Worm (Caenorhabditis elegans): Measurements from ENCODE around the gene R04A9.7.

R04A9.7 gene

ce11 chrX:381029-381428, 13.7 kb downstream of the R04A9.7 start (continued):
- TF ChIP-seq D1046.2 (GFP tag; IDR thresholded peaks at IDR 0.05) (no peak), skn-1 (tag; optimal IDR thresholded peaks at IDR 0.05) (no peak), hlh-11 (tag; optimal IDR thresholded peaks at IDR 0.05) (peak; percentile 22), F37D6.2 (tag; optimal IDR thresholded peaks at IDR 0.05) (no peak), dmd-8 (GFP tag; IDR thresholded peaks at IDR 0.05) (no peak), lin-1 (GFP tag; IDR thresholded peaks at IDR 0.05) (no peak), jun-1 (tag; optimal IDR thresholded peaks at IDR 0.05) (no peak), unc-130 (GFP tag; optimal IDR thresholded peaks at IDR 0.05) (no peak), mdt-29 (GFP tag; IDR thresholded peaks at IDR 0.05) (no peak), hmg-1.1 (GFP tag; IDR thresholded peaks at IDR 0.05) (peak; percentile 62), nhr-28 (tag; optimal IDR thresholded peaks at IDR 0.05) (peak; percentile 13), ama-1 (optimal IDR thresholded peaks at IDR 0.05) (no peak), mdl-1 (tag; optimal IDR thresholded peaks at IDR 0.05) (no peak), madf-5 (GFP tag; IDR thresholded peaks at IDR 0.05) (no peak), R02D3.7 (tag; optimal IDR thresholded peaks at IDR 0.05) (no peak), ceh-20 (GFP tag; IDR thresholded peaks at IDR 0.05) (no peak)

- no peak for TF ChIP-seq mxl-3 (GFP tag; optimal IDR thresholded peaks at IDR 0.05)
- no peak for TF ChIP-seq mxl-2 (GFP tag; conservative IDR thresholded peaks at IDR 0.05)
- TF ChIP-seq Y48G9A.11 (GFP tag; IDR thresholded peaks at IDR 0.05), result no peak
- TF ChIP-seq F49E8.2 (tag; optimal IDR thresholded peaks at IDR 0.05; ENCODE audit: borderline replicate concordance), result no peak
- TF ChIP-seq R02D3.7 (tag; optimal IDR thresholded peaks at IDR 0.05), result no peak
- TF ChIP-seq ceh-28 (tag; optimal IDR thresholded peaks at IDR 0.05), result no peak
- TF ChIP-seq set-16 (GFP tag; IDR thresholded peaks at IDR 0.05), result no peak
- no peak for TF ChIP-seq rbr-2 (tag; optimal IDR thresholded peaks at IDR 0.05)
- TF ChIP-seq nhr-6 (tag; optimal IDR thresholded peaks at IDR 0.05), result no peak
- no peak for TF ChIP-seq zag-1 (tag; optimal IDR thresholded peaks at IDR 0.05)
- TF ChIP-seq saeg-2 (GFP tag; IDR thresholded peaks at IDR 0.05), result no peak
- no peak for TF ChIP-seq ZK337.2 (GFP tag; IDR thresholded peaks at IDR 0.05)
- TF ChIP-seq hif-1 (tag; optimal IDR thresholded peaks at IDR 0.05), result no peak
- TF ChIP-seq cey-2 (tag; optimal IDR thresholded peaks at IDR 0.05; ENCODE audit: borderline replicate concordance, insufficient read depth), result no peak
- TF ChIP-seq nhr-102 (tag; optimal IDR thresholded peaks at IDR 0.05), result no peak
- TF ChIP-seq F44E2.7 (GFP tag; IDR thresholded peaks at IDR 0.05), result no peak
- no peak for TF ChIP-seq zfp-3 (GFP tag; conservative IDR thresholded peaks at IDR 0.05)
- TF ChIP-seq nhr-237 (tag; optimal IDR thresholded peaks at IDR 0.05), result no peak
- TF ChIP-seq F37D6.2 (tag; optimal IDR thresholded peaks at IDR 0.05), result no peak
These were observed 14.2 kb downstream of the R04A9.7 start, which contains the start of gene R04A9.3 for ce11 chrX:380505-380904. R04A9.3 (minus strand) TSS chrX:380605.

DNA sequence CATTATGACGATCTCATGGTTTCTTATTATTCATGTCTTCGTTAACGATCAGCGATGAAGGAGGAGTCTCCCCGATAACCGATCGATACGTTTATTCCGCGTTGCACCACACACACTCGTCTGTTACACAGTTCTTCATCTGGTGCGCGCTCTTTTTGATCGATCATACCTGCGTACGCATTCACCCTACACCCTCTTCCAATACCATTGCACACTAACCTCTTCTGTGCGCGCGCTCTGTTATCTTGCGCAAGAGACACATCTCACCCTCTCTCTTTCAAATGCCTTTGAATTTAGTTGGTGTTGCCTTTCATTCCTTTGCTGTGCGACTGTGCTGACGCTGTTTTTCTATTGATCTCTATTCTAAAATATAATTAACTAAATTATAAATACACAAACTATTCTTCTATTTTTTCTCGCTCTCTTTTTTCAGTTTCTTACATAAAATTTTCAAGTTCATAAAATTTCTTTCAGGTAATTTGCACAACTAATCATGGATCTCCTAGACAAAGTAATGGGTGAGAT, 22.9 kb downstream of the R04A9.7 start, which contains the start of gene nrde-3:
Gene nrde-3, plus strand, starts transcription at position 475 of the 525 bp plus-strand sequence.
- no peak for TF ChIP-seq gei-8 (GFP tag; optimal IDR thresholded peaks at IDR 0.05)
- no peak for TF ChIP-seq lin-13 (GFP tag; optimal IDR thresholded peaks at IDR 0.05)
- TF ChIP-seq snpc-1.2 (GFP tag; IDR thresholded peaks at IDR 0.05), result no peak
- TF ChIP-seq mxl-2 (GFP tag; conservative IDR thresholded peaks at IDR 0.05), result no peak
- TF ChIP-seq ceh-62 (tag; optimal IDR thresholded peaks at IDR 0.05), result no peak
- TF ChIP-seq mxl-3 (GFP tag; optimal IDR thresholded peaks at IDR 0.05), result no peak
- no peak for TF ChIP-seq Y48G9A.11 (GFP tag; IDR thresholded peaks at IDR 0.05)
- no peak for TF ChIP-seq tra-1 (GFP tag; IDR thresholded peaks at IDR 0.05)
